In the genomic region with DNA sequence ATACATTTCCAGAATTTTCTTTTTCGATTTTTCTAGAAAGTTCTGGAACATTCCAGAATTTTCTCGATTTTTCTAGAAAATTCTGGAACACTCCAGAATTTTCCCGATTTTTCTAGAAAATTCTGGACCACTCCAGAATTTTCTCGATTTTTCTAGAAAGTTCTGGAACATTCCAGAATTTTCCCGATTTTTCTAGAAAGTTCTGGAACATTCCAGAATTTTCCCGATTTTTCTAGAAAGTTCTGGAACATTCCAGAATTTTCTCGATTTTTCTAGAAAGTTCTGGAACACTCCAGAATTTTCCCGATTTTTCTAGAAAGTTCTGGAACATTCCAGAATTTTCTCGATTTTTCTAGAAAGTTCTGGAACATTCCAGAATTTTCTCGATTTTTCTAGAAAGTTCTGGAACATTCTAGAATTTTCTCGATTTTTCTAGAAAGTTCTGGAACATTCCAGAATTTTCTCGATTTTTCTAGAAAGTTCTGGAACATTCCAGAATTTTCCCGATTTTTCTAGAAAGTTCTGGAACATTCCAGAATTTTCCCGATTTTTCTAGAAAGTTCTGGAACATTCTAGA, we compare ENCODE assay signal across 4 worm cellular contexts.
A peak's percentile ranks its signal among the peaks of the same experiment; 100 is the strongest.
TF ChIP-seq lines count a peak whose summit lies in the region.
"Not testable (repeated sequence)": the region's sequence is repeated elsewhere in the genome, so short reads cannot be mapped to it uniquely, and the experiment has no call there.

No protein-coding gene starts in this region.

TF ChIP-seq in whole organism, L4 larva, 104 proteins besides CTCF, POLR2A, EP300 and RAD21:
- TF ChIP-seq lim-7 (GFP tag; IDR thresholded peaks at IDR 0.05; lab: Robert Waterston, UW) (peak; percentile 73), snpc-1.2 (GFP tag; IDR thresholded peaks at IDR 0.05; lab: Robert Waterston, UW) (peak; percentile 59; the same call in 1 of the 2 replicates), Y75B8A.6 (GFP tag; IDR thresholded peaks at IDR 0.05; lab: Robert Waterston, UW) (0 out of 2 replicates have a peak, but pooled peaks have one; percentile 46), egl-43 (GFP tag; IDR thresholded peaks at IDR 0.05; lab: Robert Waterston, UW) (0 out of 2 replicates have a peak, but pooled peaks have one; percentile 24), ctbp-1 (GFP tag; IDR thresholded peaks at IDR 0.05; lab: Robert Waterston, UW) (peak; percentile 57; the same call in 1 of the 2 replicates), madf-5 (GFP tag; IDR thresholded peaks at IDR 0.05; lab: Robert Waterston, UW) (0 out of 4 replicates have a peak, but pooled peaks of 1 of the 2 experiments have one; percentile 63), Y105C5A.15 (GFP tag; IDR thresholded peaks at IDR 0.05; lab: Robert Waterston, UW) (0 out of 2 replicates have a peak, but pooled peaks have one; percentile 30), lin-1 (GFP tag; IDR thresholded peaks at IDR 0.05; lab: Robert Waterston, UW) (0 out of 2 replicates have a peak, but pooled peaks have one; percentile 57), mdt-29 (GFP tag; IDR thresholded peaks at IDR 0.05; lab: Robert Waterston, UW) (peak; percentile 86), arid-1 (GFP tag; conservative IDR thresholded peaks at IDR 0.05; lab: Robert Waterston, UW) (peak; percentile 76; the same call in 1 of the 2 replicates), vab-7 (GFP tag; IDR thresholded peaks at IDR 0.05; lab: Robert Waterston, UW) (peak; percentile 51; the same call in 1 of the 2 replicates), Y48G9A.11 (GFP tag; IDR thresholded peaks at IDR 0.05; lab: Robert Waterston, UW) (0 out of 2 replicates have a peak, but pooled peaks have one; percentile 60), pha-4 (GFP tag; IDR thresholded peaks at IDR 0.05; lab: Robert Waterston, UW) (peak; percentile 74; the same call in 1 of the 2 replicates)
- TF ChIP-seq pha-4 (tag; optimal IDR thresholded peaks at IDR 0.05; lab: Kevin White, UChicago) = not testable (repeated sequence)

TF ChIP-seq in whole organism, early embryonic, 17 proteins besides CTCF, POLR2A, EP300 and RAD21:
- TF ChIP-seq pes-1 (GFP tag; IDR thresholded peaks at IDR 0.05; lab: Robert Waterston, UW) (peak; percentile 64), flt-1 (GFP tag; IDR thresholded peaks at IDR 0.05; lab: Robert Waterston, UW) (peak; percentile 51; the same call in 1 of the 2 replicates)

TF ChIP-seq in whole organism, midembryonic, 9 proteins besides CTCF, POLR2A, EP300 and RAD21:
- peak; percentile 84 for TF ChIP-seq flt-1 (GFP tag; IDR thresholded peaks at IDR 0.05; lab: Robert Waterston, UW)

TF ChIP-seq in whole organism, young adult, 124 proteins besides CTCF, POLR2A, EP300 and RAD21:
- TF ChIP-seq Y56A3A.18 (GFP tag; IDR thresholded peaks at IDR 0.05; lab: Robert Waterston, UW) (peak; percentile 83), tbp1 (GFP tag; optimal IDR thresholded peaks at IDR 0.05; lab: Kevin White, UChicago) (peak; percentile 9), madf-6 (GFP tag; IDR thresholded peaks at IDR 0.05; lab: Robert Waterston, UW) (peak; percentile 83), ekl-4 (GFP tag; IDR thresholded peaks at IDR 0.05; lab: Robert Waterston, UW) (peak; percentile 95), rcor-1 (GFP tag; IDR thresholded peaks at IDR 0.05; lab: Robert Waterston, UW) (peak; percentile 87), ztf-28 (GFP tag; IDR thresholded peaks at IDR 0.05; lab: Robert Waterston, UW) (peak; percentile 73; the same call in 1 of the 2 replicates), Y67H2A.10 (GFP tag; conservative IDR thresholded peaks at IDR 0.05; lab: Robert Waterston, UW) (0 out of 2 replicates have a peak, but pooled peaks have one; percentile 47), rpc-1 (optimal IDR thresholded peaks at IDR 0.05; lab: Kevin White, UChicago) (peak; percentile 26), ceh-40 (GFP tag; IDR thresholded peaks at IDR 0.05; lab: Robert Waterston, UW) (peak; percentile 95), ceh-91 (GFP tag; IDR thresholded peaks at IDR 0.05; lab: Robert Waterston, UW) (0 out of 2 replicates have a peak, but pooled peaks have one; percentile 32), Y53F4B.3 (GFP tag; IDR thresholded peaks at IDR 0.05; lab: Robert Waterston, UW) (peak; percentile 69), hsf-1 (GFP tag; IDR thresholded peaks at IDR 0.05; lab: Robert Waterston, UW) (peak; percentile 99), lsl-1 (GFP tag; optimal IDR thresholded peaks at IDR 0.05; lab: Kevin White, UChicago) (peak; percentile 16), ceh-58 (GFP tag; IDR thresholded peaks at IDR 0.05; lab: Robert Waterston, UW) (peak; percentile 94), ceh-100 (GFP tag; IDR thresholded peaks at IDR 0.05; lab: Robert Waterston, UW) (peak; percentile 77), madf-3 (GFP tag; IDR thresholded peaks at IDR 0.05; lab: Robert Waterston, UW) (peak; percentile 93), bed-2 (GFP tag; IDR thresholded peaks at IDR 0.05; lab: Robert Waterston, UW) (0 out of 2 replicates have a peak, but pooled peaks have one; percentile 17), Y53G8AR.9 (GFP tag; conservative IDR thresholded peaks at IDR 0.05; lab: Robert Waterston, UW) (peak; percentile 76; the same call in 1 of the 2 replicates), mel-28 (tag; optimal IDR thresholded peaks at IDR 0.05; lab: Kevin White, UChicago; ENCODE audit: borderline replicate concordance) (peak; percentile 15), ztf-25 (GFP tag; IDR thresholded peaks at IDR 0.05; lab: Robert Waterston, UW) (peak; percentile 42; the same call in 1 of the 2 replicates), B0019.2 (GFP tag; conservative IDR thresholded peaks at IDR 0.05; lab: Robert Waterston, UW) (peak; percentile 50; the same call in 1 of the 2 replicates), egrh-3 (GFP tag; IDR thresholded peaks at IDR 0.05; lab: Robert Waterston, UW) (peak; percentile 96), pbrm-1 (GFP tag; IDR thresholded peaks at IDR 0.05; lab: Robert Waterston, UW) (peak; percentile 87), hmg-1.2 (GFP tag; IDR thresholded peaks at IDR 0.05; lab: Robert Waterston, UW) (0 out of 2 replicates have a peak, but pooled peaks have one; percentile 13), lin-26 (GFP tag; IDR thresholded peaks at IDR 0.05; lab: Robert Waterston, UW) (peak; percentile 83; the same call in 1 of the 2 replicates), D2030.7 (GFP tag; IDR thresholded peaks at IDR 0.05; lab: Robert Waterston, UW) (peak; percentile 85; the same call in 1 of the 2 replicates), dox-1 (GFP tag; IDR thresholded peaks at IDR 0.05; lab: Robert Waterston, UW) (peak; percentile 99), C17E4.6 (GFP tag; IDR thresholded peaks at IDR 0.05; lab: Robert Waterston, UW) (peak; percentile 39; the same call in 1 of the 2 replicates), Y95B8A.8 (GFP tag; IDR thresholded peaks at IDR 0.05; lab: Robert Waterston, UW) (peak; percentile 87; the same call in 1 of the 2 replicates), nfyb-1 (GFP tag; IDR thresholded peaks at IDR 0.05; lab: Robert Waterston, UW) (peak; percentile 86), F39B2.1 (GFP tag; IDR thresholded peaks at IDR 0.05; lab: Robert Waterston, UW) (peak; percentile 79), attf-6 (GFP tag; IDR thresholded peaks at IDR 0.05; lab: Robert Waterston, UW) (peak; percentile 82), Y79H2A.3 (GFP tag; conservative IDR thresholded peaks at IDR 0.05; lab: Robert Waterston, UW) (peak; percentile 88), F33H1.4 (GFP tag; IDR thresholded peaks at IDR 0.05; lab: Robert Waterston, UW) (peak; percentile 23; the same call in 1 of the 2 replicates), cebp-2 (GFP tag; IDR thresholded peaks at IDR 0.05; lab: Robert Waterston, UW) (0 out of 2 replicates have a peak, but pooled peaks have one; percentile 22), cebp-1 (GFP tag; IDR thresholded peaks at IDR 0.05; lab: Robert Waterston, UW) (peak; percentile 57; the same call in 1 of the 2 replicates), aptf-3 (GFP tag; IDR thresholded peaks at IDR 0.05; lab: Robert Waterston, UW) (peak; percentile 88)
- TF ChIP-seq rpc-1, cebp-1 (tag; optimal IDR thresholded peaks at IDR 0.05; lab: Kevin White, UChicago): not testable (repeated sequence)
